Fruit fly (Drosophila melanogaster): ENCODE data around the gene Pus1.

- TF ChIP-seq CG8478 (optimal IDR thresholded peaks at IDR 0.05) (no peak), CTCF (optimal IDR thresholded peaks at IDR 0.05) (no peak)
These were observed 31.7 kb downstream of the Pus1 start, which contains the start of gene CG5191 for dm6 chr3R:20560668-20561226.
